Fruit fly (Drosophila melanogaster): Measurements from ENCODE around the gene Had1.

Had1 gene

DNA sequence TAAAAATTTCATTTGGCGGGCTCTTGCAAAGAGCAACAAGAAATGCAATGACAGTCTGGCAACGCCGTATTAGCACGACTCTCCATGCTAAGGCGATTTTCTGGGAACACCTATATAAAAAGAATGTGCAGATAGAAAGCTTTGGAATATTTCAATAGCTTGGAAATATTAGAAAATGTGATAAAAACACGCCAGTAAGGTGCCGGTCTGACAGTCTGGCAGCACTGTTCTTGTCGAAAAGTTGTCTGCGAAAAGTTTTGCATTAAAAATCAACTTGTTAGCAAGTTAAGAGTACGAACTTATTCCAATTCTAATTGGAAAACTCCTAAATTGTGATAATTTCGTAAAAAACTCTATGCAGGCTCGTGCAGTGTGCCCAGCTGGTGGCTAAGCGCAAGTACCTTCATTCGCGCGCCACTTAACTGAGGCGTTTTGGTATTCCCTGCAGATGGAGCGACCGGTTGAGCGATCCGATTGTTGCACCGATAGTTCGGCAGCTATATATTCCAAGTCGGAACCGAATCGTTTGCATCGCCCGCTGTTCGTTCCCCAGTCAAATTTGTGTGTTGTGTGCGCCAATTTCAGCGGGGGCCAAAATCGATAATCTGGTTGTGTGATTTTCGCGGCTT is 30.5 kb downstream of the Had1 start, which contains the start of gene eas (continued):
- no peak for TF ChIP-seq CG10565 (GFP tag; optimal IDR thresholded peaks at IDR 0.05)
- TF ChIP-seq tna (GFP tag; IDR thresholded peaks at IDR 0.05; ENCODE audit: partially characterized antibody), result peak; percentile 56; the same call in 1 of the 2 replicates
- TF ChIP-seq ken (GFP tag; IDR thresholded peaks at IDR 0.05), result 0 out of 3 replicates have a peak, but pooled peaks have one; percentile 10
- peak; percentile 93 for TF ChIP-seq onecut (GFP tag; IDR thresholded peaks at IDR 0.05)
- TF ChIP-seq hkb (optimal IDR thresholded peaks at IDR 0.05), result peak; percentile 55
- TF ChIP-seq hkb (GFP tag; IDR thresholded peaks at IDR 0.05), result no peak
- peak; percentile 63 for TF ChIP-seq row (GFP tag; IDR thresholded peaks at IDR 0.05)
- TF ChIP-seq CG18599 (GFP tag; optimal IDR thresholded peaks at IDR 0.05), result no peak
- TF ChIP-seq pzg (GFP tag; optimal IDR thresholded peaks at IDR 0.05), result peak; percentile 87
- TF ChIP-seq sna (GFP tag; IDR thresholded peaks at IDR 0.05; ENCODE audit: partially characterized antibody), result peak; percentile 41; the same call in 1 of the 2 replicates
- peak; percentile 73 for TF ChIP-seq Scr (GFP tag; IDR thresholded peaks at IDR 0.05; ENCODE audit: partially characterized antibody)
- TF ChIP-seq CG9817 (tag; optimal IDR thresholded peaks at IDR 0.05), result no peak
- peak; percentile 91 for TF ChIP-seq Ets65A (GFP tag)
- TF ChIP-seq ase (GFP tag; IDR thresholded peaks at IDR 0.05), result no peak
- TF ChIP-seq CG15696 (tag; optimal IDR thresholded peaks at IDR 0.05), result no peak
- peak; percentile 14 for TF ChIP-seq CG15601 (tag; optimal IDR thresholded peaks at IDR 0.05)
- TF ChIP-seq chinmo (GFP tag; IDR thresholded peaks at IDR 0.05; ENCODE audit: partially characterized antibody), result peak; percentile 83; the same call in 3 of the 4 replicates
- TF ChIP-seq dm (GFP tag; optimal IDR thresholded peaks at IDR 0.05), result no peak
- TF ChIP-seq Dad (GFP tag; optimal IDR thresholded peaks at IDR 0.05), result no peak
- TF ChIP-seq zfh2 (GFP tag; optimal IDR thresholded peaks at IDR 0.05), result no peak
- no peak for TF ChIP-seq fru (optimal IDR thresholded peaks at IDR 0.05)
- TF ChIP-seq CG33213 (GFP tag; optimal IDR thresholded peaks at IDR 0.05), result peak; percentile 35
- peak; percentile 36 for TF ChIP-seq tin (GFP tag; optimal IDR thresholded peaks at IDR 0.05)
- TF ChIP-seq NFAT (GFP tag; IDR thresholded peaks at IDR 0.05), result peak; percentile 27; the same call in 1 of the 2 replicates
- no peak for TF ChIP-seq kni (GFP tag; optimal IDR thresholded peaks at IDR 0.05)
- TF ChIP-seq Jarid2 (GFP tag; optimal IDR thresholded peaks at IDR 0.05), result peak; percentile 21
- peak; percentile 61 for TF ChIP-seq CG13894 (tag; optimal IDR thresholded peaks at IDR 0.05)
- peak; percentile 75 for TF ChIP-seq Opbp (GFP tag; IDR thresholded peaks at IDR 0.05; ENCODE audit: partially characterized antibody)
- peak in 1 of 2 experiments; percentile 37 for TF ChIP-seq dpn (GFP tag; optimal IDR thresholded peaks at IDR 0.05)
- no peak for TF ChIP-seq CG1024 (GFP tag; IDR thresholded peaks at IDR 0.05)
- no peak for TF ChIP-seq Fer3 (tag; optimal IDR thresholded peaks at IDR 0.05)
- peak; percentile 1 for TF ChIP-seq CG7786 (GFP tag; optimal IDR thresholded peaks at IDR 0.05)
- peak; percentile 97 for TF ChIP-seq CG15514 (GFP tag; optimal IDR thresholded peaks at IDR 0.05)
- TF ChIP-seq sug (tag; optimal IDR thresholded peaks at IDR 0.05), result no peak
- TF ChIP-seq MESR4 (GFP tag; optimal IDR thresholded peaks at IDR 0.05), result peak; percentile 21
- peak; percentile 1 for TF ChIP-seq CG10209 (GFP tag; optimal IDR thresholded peaks at IDR 0.05)
- no peak for TF ChIP-seq sr (GFP tag; IDR thresholded peaks at IDR 0.05)
- TF ChIP-seq dati (GFP tag; IDR thresholded peaks at IDR 0.05), result no peak
- peak; percentile 25 for TF ChIP-seq Hmr (GFP tag; optimal IDR thresholded peaks at IDR 0.05)
- peak; percentile 31 for TF ChIP-seq Side (GFP tag; optimal IDR thresholded peaks at IDR 0.05)
- peak; percentile 20 for TF ChIP-seq CG4424 (GFP tag; optimal IDR thresholded peaks at IDR 0.05)
- no peak for TF ChIP-seq CG7556 (GFP tag; optimal IDR thresholded peaks at IDR 0.05)
- no peak for TF ChIP-seq CG33557 (GFP tag; optimal IDR thresholded peaks at IDR 0.05)
- peak; percentile 83 for TF ChIP-seq Bgb (GFP tag; IDR thresholded peaks at IDR 0.05; ENCODE audit: partially characterized antibody)
- TF ChIP-seq BtbVII (GFP tag; optimal IDR thresholded peaks at IDR 0.05), result no peak
- peak; percentile 65 for TF ChIP-seq Deaf1 (tag; optimal IDR thresholded peaks at IDR 0.05)
- TF ChIP-seq CG7745 (tag; optimal IDR thresholded peaks at IDR 0.05), result no peak
- TF ChIP-seq CG14860 (GFP tag; IDR thresholded peaks at IDR 0.05; ENCODE audit: partially characterized antibody), result peak; percentile 59
- peak; percentile 12 for TF ChIP-seq CG4617 (GFP tag; optimal IDR thresholded peaks at IDR 0.05; ENCODE audit: borderline replicate concordance)

All from whole organism, embryonic.